Worm (Caenorhabditis elegans): Measurements from ENCODE around the gene zhit-3.

DNA sequence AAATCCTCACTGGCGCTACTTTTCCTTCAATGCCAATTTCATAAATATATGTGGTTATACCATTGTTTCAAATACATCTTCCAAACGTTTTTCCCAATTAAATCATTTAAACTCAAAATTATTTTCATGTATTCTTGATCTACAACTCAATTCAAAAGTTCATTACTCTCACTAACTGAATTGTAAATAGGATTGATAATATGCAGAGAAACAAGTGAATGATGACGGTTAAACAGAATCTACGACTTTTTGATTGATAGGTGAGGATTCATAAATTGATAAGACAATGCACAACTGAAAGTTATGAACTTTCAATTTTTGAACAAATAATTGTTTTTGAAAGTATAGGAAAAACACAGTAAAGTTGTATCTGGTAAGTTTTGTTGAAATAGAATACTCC lies 20.7 kb downstream of the zhit-3 start:
- TF ChIP-seq ces-1 (GFP tag; optimal IDR thresholded peaks at IDR 0.05) (no peak), nhr-76 (tag; optimal IDR thresholded peaks at IDR 0.05) (no peak), xbp-1 (tag; optimal IDR thresholded peaks at IDR 0.05) (no peak), nhr-237 (tag; optimal IDR thresholded peaks at IDR 0.05) (no peak)

Data from whole organism, L1 larva.